Fruit fly (Drosophila melanogaster) whole organism, embryonic: ENCODE results near the gene Pdi.

ENCODE experiments used
- ATbp ChIP-seq: fragments of 200-800 bp; sonication (Bioruptor generic); optimal IDR thresholded peaks from 2 replicates; lab custom pipeline; 2017; ENCODE audit warnings: missing biosample characterization, mild to moderate bottlenecking, missing genetic modification characterization, missing genetic modification reagents
- CG10267 ChIP-seq: fragments of 200-800 bp; sonication (Bioruptor generic); optimal IDR thresholded peaks from 2 replicates; lab custom pipeline; 2018; ENCODE audit warnings: missing biosample characterization, mild to moderate bottlenecking, missing genetic modification characterization, moderate library complexity
- CG11723 ChIP-seq: fragments of 200-800 bp; sonication (Bioruptor generic); optimal IDR thresholded peaks from 2 replicates; lab custom pipeline; 2017; ENCODE audit warnings: missing biosample characterization, mild to moderate bottlenecking, missing genetic modification characterization
- CG13624 ChIP-seq: fragments of 200-800 bp; sonication (Bioruptor generic); optimal IDR thresholded peaks from 2 replicates; lab custom pipeline; 2016; ENCODE audit warnings: missing biosample characterization, missing genetic modification characterization
- CG13894 ChIP-seq: fragments of 200-800 bp; sonication (Bioruptor generic); optimal IDR thresholded peaks from 3 replicates; lab custom pipeline; 2018; ENCODE audit warnings: missing biosample characterization, mild to moderate bottlenecking, missing genetic modification characterization, moderate library complexity
- CG17186 ChIP-seq: fragments of 200-800 bp; sonication (Bioruptor generic); optimal IDR thresholded peaks from 3 replicates; lab custom pipeline; 2017; ENCODE audit warnings: missing biosample characterization, missing genetic modification reagents, missing genetic modification characterization
- CG17361 ChIP-seq: fragments of 200-800 bp; sonication (Bioruptor generic); IDR thresholded peaks from 3 replicates; pipeline ENCODE4 v1.3.6; 2022; ENCODE audit warnings: missing biosample characterization, missing genetic modification characterization
- CG17385 ChIP-seq: fragments of 200-800 bp; sonication (Bioruptor generic); optimal IDR thresholded peaks from 3 replicates; lab custom pipeline; 2018; ENCODE audit warnings: missing biosample characterization, mild to moderate bottlenecking, missing genetic modification characterization
- CG18011 ChIP-seq: fragments of 200-800 bp; sonication (Bioruptor generic); optimal IDR thresholded peaks from 2 replicates; lab custom pipeline; 2017; ENCODE audit warnings: missing biosample characterization, missing genetic modification characterization, mild to moderate bottlenecking, moderate library complexity, missing genotype
- CG1832 ChIP-seq: fragments of 200-800 bp; sonication (Bioruptor generic); optimal IDR thresholded peaks from 2 replicates; lab custom pipeline; 2017; ENCODE audit warnings: missing biosample characterization, mild to moderate bottlenecking, missing genetic modification characterization, inconsistent platforms
- CG2199 ChIP-seq: fragments of 200-800 bp; sonication (Bioruptor generic); IDR thresholded peaks from 3 replicates; pipeline ENCODE4 v1.3.6; 2022; ENCODE audit warnings: missing biosample characterization, missing genetic modification characterization
- CG3065 ChIP-seq: fragments of 200-800 bp; sonication (Bioruptor generic); optimal IDR thresholded peaks from 2 replicates; lab custom pipeline; 2016; ENCODE audit warnings: missing biosample characterization, missing genetic modification characterization
- CG32532 ChIP-seq: fragments of 200-800 bp; sonication (Bioruptor generic); IDR thresholded peaks from 2 replicates; pipeline ENCODE4 v1.3.6; 2022; ENCODE audit warnings: missing biosample characterization, missing genetic modification characterization
- CG33557 ChIP-seq: fragments of 200-800 bp; sonication (Bioruptor generic); optimal IDR thresholded peaks from 2 replicates; lab custom pipeline; 2019; ENCODE audit warnings: missing biosample characterization, mild to moderate bottlenecking, missing genetic modification characterization, moderate library complexity
- CG34224 ChIP-seq: fragments of 200-800 bp; sonication (Bioruptor generic); IDR thresholded peaks from 3 replicates; pipeline ENCODE4 v1.3.6; 2022; ENCODE audit warnings: missing biosample characterization, missing genetic modification characterization; ENCODE audit not compliant: partially characterized antibody
- CG5180 ChIP-seq: fragments of 200-800 bp; sonication (Bioruptor generic); optimal IDR thresholded peaks from 3 replicates; lab custom pipeline; 2017; ENCODE audit warnings: missing biosample characterization, missing genetic modification characterization, mild to moderate bottlenecking, moderate library complexity, missing genetic modification reagents
- CG6272 ChIP-seq: fragments of 200-800 bp; sonication (Bioruptor generic); IDR thresholded peaks from 2 replicates; pipeline ENCODE4 v1.3.6; 2022; ENCODE audit warnings: missing biosample characterization, missing genetic modification characterization
- CG7839 ChIP-seq: fragments of 200-800 bp; sonication (Bioruptor generic); optimal IDR thresholded peaks from 3 replicates; lab custom pipeline; 2018; ENCODE audit warnings: missing biosample characterization, mild to moderate bottlenecking, missing genetic modification characterization, moderate library complexity
- CG9817 ChIP-seq: fragments of 200-800 bp; sonication (Bioruptor generic); optimal IDR thresholded peaks from 2 replicates; lab custom pipeline; 2018; ENCODE audit warnings: missing biosample characterization, mild to moderate bottlenecking, missing genetic modification characterization, moderate library complexity
- CTCF ChIP-seq: fragments of 200-800 bp; sonication (Bioruptor generic); optimal IDR thresholded peaks from 2 replicates; lab custom pipeline; 2017; ENCODE audit warnings: missing biosample characterization, mild to moderate bottlenecking, missing genetic modification characterization, moderate library complexity
- Doc2 ChIP-seq: fragments of 200-800 bp; sonication (Bioruptor generic); IDR thresholded peaks from 2 replicates; pipeline ENCODE4 v1.3.6; 2022; ENCODE audit warnings: missing biosample characterization, missing genetic modification characterization
- H2.0 ChIP-seq: fragments of 200-800 bp; sonication (Bioruptor generic); IDR thresholded peaks from 2 replicates; pipeline ENCODE4 v1.3.6; 2022; ENCODE audit warnings: missing biosample characterization, missing genetic modification characterization
- Hsf ChIP-seq: fragments of 200-800 bp; sonication (Bioruptor generic); optimal IDR thresholded peaks from 3 replicates; lab custom pipeline; 2016; ENCODE audit warnings: missing biosample characterization, missing genetic modification characterization
- Kr ChIP-seq: fragments of 200-800 bp; sonication (Bioruptor generic); optimal IDR thresholded peaks from 2 replicates; lab custom pipeline; 2017; ENCODE audit warnings: missing biosample characterization, mild to moderate bottlenecking, missing genetic modification characterization
- MESR4 ChIP-seq: fragments of 200-800 bp; sonication (Bioruptor generic); optimal IDR thresholded peaks from 2 replicates; lab custom pipeline; 2018; ENCODE audit warnings: missing biosample characterization, mild to moderate bottlenecking, missing genetic modification characterization, moderate library complexity
- NC2α ChIP-seq: fragments of 200-800 bp; sonication (Bioruptor generic); optimal IDR thresholded peaks from 2 replicates; lab custom pipeline; 2016; ENCODE audit warnings: missing biosample characterization, missing genetic modification characterization
- NC2β ChIP-seq: fragments of 200-800 bp; sonication (Bioruptor generic); optimal IDR thresholded peaks from 2 replicates; lab custom pipeline; 2016; ENCODE audit warnings: missing biosample characterization, missing genetic modification characterization
- Rfx ChIP-seq: fragments of 200-800 bp; sonication (Bioruptor generic); IDR thresholded peaks from 2 replicates; pipeline ENCODE4 v1.3.6; 2022; ENCODE audit warnings: missing biosample characterization, missing genetic modification characterization
- Sin3A ChIP-seq: fragments of >200 bp; optimal IDR thresholded peaks from 2 replicates; lab custom pipeline; 2018
- Sry-β ChIP-seq: fragments of 200-800 bp; sonication (Bioruptor generic); optimal IDR thresholded peaks from 2 replicates; lab custom pipeline; 2018; ENCODE audit warnings: missing biosample characterization, mild to moderate bottlenecking, missing genetic modification characterization, moderate library complexity
- Tbp ChIP-seq: fragments of >200 bp; optimal IDR thresholded peaks from 2 replicates; lab custom pipeline; 2018; ENCODE audit warnings: missing biosample characterization, missing genetic modification characterization
- chm ChIP-seq: fragments of 200-800 bp; sonication (Bioruptor generic); IDR thresholded peaks from 2 replicates; pipeline ENCODE4 v1.3.6; 2022; ENCODE audit warnings: missing biosample characterization, missing genetic modification characterization
- dm ChIP-seq: fragments of 200-800 bp; sonication (Bioruptor generic); optimal IDR thresholded peaks from 3 replicates; lab custom pipeline; 2016; ENCODE audit warnings: missing biosample characterization, missing genetic modification characterization
- dpn ChIP-seq, 2 experiments: fragments of 200-800 bp; sonication (Bioruptor generic); optimal IDR thresholded peaks; 3 replicates each; lab custom pipeline; 2016; ENCODE audit warnings: missing biosample characterization in 2 of 2, missing genetic modification characterization in 2 of 2
- ewg ChIP-seq: fragments of 200-800 bp; sonication (Bioruptor generic); optimal IDR thresholded peaks from 3 replicates; lab custom pipeline; 2017; ENCODE audit warnings: mild to moderate bottlenecking, missing biosample characterization, missing genetic modification reagents, missing genetic modification characterization
- fd3F ChIP-seq: fragments of 200-800 bp; sonication (Bioruptor generic); optimal IDR thresholded peaks from 2 replicates; lab custom pipeline; 2018; ENCODE audit warnings: missing biosample characterization, mild to moderate bottlenecking, missing genetic modification characterization, moderate library complexity
- hb ChIP-seq: fragments of 200-800 bp; sonication (Bioruptor generic); IDR thresholded peaks from 3 replicates; pipeline ENCODE4 v1.3.6; 2022; ENCODE audit warnings: missing biosample characterization, missing genetic modification characterization; ENCODE audit not compliant: partially characterized antibody
- insv ChIP-seq, 2 experiments: fragments of 200-800 bp; sonication (Bioruptor generic); optimal IDR thresholded peaks; 3 replicates each; lab custom pipeline; 2016 to 2018; ENCODE audit warnings: missing biosample characterization in 2 of 2, missing genetic modification characterization in 2 of 2
- lilli ChIP-seq: fragments of 200-800 bp; sonication (Bioruptor generic); optimal IDR thresholded peaks from 3 replicates; lab custom pipeline; 2016; ENCODE audit warnings: missing biosample characterization, missing genetic modification characterization
- lov ChIP-seq, 2 experiments: fragments of 200-800 bp in 1 of 2; fragments of >200 bp in 1 of 2; sonication (Bioruptor generic) in 1 of 2; IDR thresholded peaks in 1 of 2; optimal IDR thresholded peaks in 1 of 2; 2 replicates in 1 of 2; 3 replicates in 1 of 2; pipeline versions ENCODE4 v1.3.6 to Lab custom; 2017 to 2022; ENCODE audit warnings: missing biosample characterization in 1 of 2, missing genetic modification characterization in 1 of 2
- nerfin-1 ChIP-seq: fragments of 200-800 bp; sonication (Bioruptor generic); optimal IDR thresholded peaks from 3 replicates; lab custom pipeline; 2019; ENCODE audit warnings: missing biosample characterization, mild to moderate bottlenecking, missing genetic modification characterization, moderate library complexity
- odd ChIP-seq: fragments of 200-800 bp; sonication (Bioruptor generic); optimal IDR thresholded peaks from 2 replicates; lab custom pipeline; 2017; ENCODE audit warnings: missing biosample characterization, mild to moderate bottlenecking, missing genetic modification characterization
- pita ChIP-seq: fragments of 200-800 bp; sonication (Bioruptor generic); optimal IDR thresholded peaks from 2 replicates; lab custom pipeline; 2017; ENCODE audit warnings: missing biosample characterization, mild to moderate bottlenecking, missing genetic modification characterization
- repo ChIP-seq: fragments of 200-800 bp; sonication (Bioruptor generic); optimal IDR thresholded peaks from 2 replicates; lab custom pipeline; 2016; ENCODE audit warnings: missing biosample characterization, missing genetic modification characterization
- scrt ChIP-seq: fragments of 200-800 bp; sonication (Bioruptor generic); optimal IDR thresholded peaks from 2 replicates; lab custom pipeline; 2018; ENCODE audit warnings: missing biosample characterization, mild to moderate bottlenecking, missing genetic modification characterization, moderate library complexity
- seq ChIP-seq: fragments of 200-800 bp; sonication (Bioruptor generic); IDR thresholded peaks from 2 replicates; pipeline ENCODE4 v1.3.6; 2022; ENCODE audit warnings: missing biosample characterization, missing genetic modification characterization
- shn ChIP-seq: fragments of 200-800 bp; sonication (Bioruptor generic); optimal IDR thresholded peaks from 3 replicates; lab custom pipeline; 2016; ENCODE audit warnings: missing biosample characterization, missing genetic modification characterization
- sim ChIP-seq: fragments of 200-800 bp; sonication (Bioruptor generic); IDR thresholded peaks from 2 replicates; pipeline ENCODE4 v1.3.6; 2022; ENCODE audit warnings: missing biosample characterization, missing genetic modification characterization
- vvl ChIP-seq: fragments of 200-800 bp; sonication (Bioruptor generic); IDR thresholded peaks from 2 replicates; pipeline ENCODE4 v1.3.6; 2022; ENCODE audit warnings: missing biosample characterization, missing genetic modification characterization

Gene Pdi

DNA sequence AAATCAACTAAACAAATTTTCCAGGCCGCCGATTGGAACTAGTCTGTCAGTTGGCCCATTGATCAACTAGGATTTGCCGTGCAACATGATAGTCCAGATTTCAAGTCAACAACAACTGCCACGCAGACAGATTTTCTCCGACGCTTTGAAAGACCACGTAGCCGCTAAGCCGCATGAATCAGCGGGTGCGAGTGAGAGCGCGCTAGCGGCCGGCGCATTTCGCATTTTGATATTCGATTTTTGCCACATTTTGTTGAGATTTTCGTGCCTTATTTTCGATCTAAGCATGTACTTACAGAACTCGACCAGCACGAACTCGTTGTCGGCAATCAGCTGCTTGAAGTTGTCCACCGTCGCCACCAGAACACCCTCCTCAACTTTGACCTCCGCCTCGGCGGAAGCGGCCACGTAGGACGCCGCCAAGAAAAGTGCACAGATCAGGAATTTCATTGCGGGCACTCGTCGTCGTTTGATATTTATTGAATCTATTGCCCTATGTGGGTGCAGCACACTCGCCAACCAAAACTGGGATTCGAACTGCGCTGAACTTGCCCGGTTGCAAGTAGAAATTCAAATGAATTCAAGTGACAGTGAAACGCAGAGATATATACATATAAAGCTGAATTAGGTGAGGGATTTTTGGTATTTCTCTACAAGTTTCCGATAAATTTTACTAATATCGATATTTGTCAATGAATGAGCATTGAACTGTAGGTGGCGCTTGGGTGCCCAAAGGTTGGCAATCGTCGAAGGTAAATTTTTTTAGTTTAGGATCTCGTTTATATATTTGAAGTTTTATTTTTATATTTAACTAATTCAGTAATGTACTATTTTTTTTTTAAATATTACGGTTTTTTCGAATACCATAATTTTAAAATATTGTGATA, at the start of gene Pdi:
Gene Pdi (minus strand): TSS at position 837 of the 887 bp plus-strand sequence.
- TF ChIP-seq CG5180 (GFP tag; lab: Kevin White, UChicago) (no peak), CG18011 (GFP tag; lab: Kevin White, UChicago) (no peak), CG13894 (tag; lab: Kevin White, UChicago) (peak; percentile 60), vvl (GFP tag; lab: Robert Waterston, UW) (peak; percentile 76), Doc2 (GFP tag; lab: Robert Waterston, UW) (no peak), CG7839 (peak; percentile 29), CG1832 (peak; percentile 71), shn (peak; percentile 41), CG17385 (GFP tag; lab: Kevin White, UChicago) (peak; percentile 31), CTCF (peak; percentile 97), insv (GFP tag; optimal IDR thresholded peaks at IDR 0.05; lab: Kevin White, UChicago) (peak in 1 of 2 experiments; percentile 24), Sin3A (lab: Kevin White, UChicago) (peak; percentile 43), ATbp (peak; percentile 6), seq (GFP tag; lab: Robert Waterston, UW) (peak; percentile 43; the same call in 1 of the 2 replicates), NC2β (peak; percentile 48), CG2199 (peak; percentile 78; the same call in 2 of the 3 replicates), CG9817 (tag; lab: Kevin White, UChicago) (no peak), CG17186 (GFP tag; lab: Kevin White, UChicago) (peak; percentile 56), lilli (peak; percentile 52), NC2α (GFP tag; lab: Kevin White, UChicago) (peak; percentile 75), CG33557 (GFP tag; lab: Kevin White, UChicago) (no peak), hb (GFP tag; lab: Robert Waterston, UW) (peak; percentile 67), CG10267 (tag; lab: Kevin White, UChicago) (peak; percentile 64), Kr (GFP tag; lab: Kevin White, UChicago) (no peak), MESR4 (GFP tag; lab: Kevin White, UChicago) (peak; percentile 79), scrt (peak; percentile 0), H2.0 (GFP tag; lab: Robert Waterston, UW) (no peak), pita (GFP tag; lab: Kevin White, UChicago) (no peak), chm (GFP tag; lab: Robert Waterston, UW) (peak; percentile 72), CG17361 (GFP tag; lab: Robert Waterston, UW) (peak; percentile 39; the same call in 2 of the 3 replicates), lov (optimal IDR thresholded peaks at IDR 0.05; lab: Kevin White, UChicago) (no peak), lov (GFP tag; IDR thresholded peaks at IDR 0.05; lab: Robert Waterston, UW) (no peak), nerfin-1 (tag; lab: Kevin White, UChicago) (peak; percentile 41), CG13624 (peak; percentile 43), CG32532 (GFP tag; lab: Robert Waterston, UW) (peak; percentile 45), Tbp (GFP tag; lab: Kevin White, UChicago) (no peak), dpn (GFP tag; optimal IDR thresholded peaks at IDR 0.05; lab: Kevin White, UChicago) (peak in 1 of 2 experiments; percentile 51), CG34224 (GFP tag; lab: Robert Waterston, UW) (peak; percentile 64), CG6272 (GFP tag; lab: Robert Waterston, UW) (0 out of 2 replicates have a peak, but pooled peaks have one; percentile 41), fd3F (GFP tag; lab: Kevin White, UChicago) (no peak), odd (GFP tag; lab: Kevin White, UChicago) (no peak), repo (GFP tag; lab: Kevin White, UChicago) (peak; percentile 2), Rfx (GFP tag; lab: Robert Waterston, UW) (peak; percentile 59), CG3065 (GFP tag; lab: Kevin White, UChicago) (no peak), Hsf (GFP tag; lab: Kevin White, UChicago) (peak; percentile 16), sim (no peak), Sry-β (no peak), dm (GFP tag; lab: Kevin White, UChicago) (peak; percentile 33), CG11723 (GFP tag; lab: Kevin White, UChicago) (no peak), ewg (GFP tag; lab: Kevin White, UChicago) (peak; percentile 10)
